Worm (Caenorhabditis elegans): ENCODE measurements around the gene madf-11.

Gene madf-11

ce11 chrIII:5603439-5603986, at the start of gene madf-11:
TSS of gene madf-11 (minus strand) at chrIII:5603489.
- TF ChIP-seq tbx-37 (GFP tag; conservative IDR thresholded peaks at IDR 0.05) (0 out of 2 replicates have a peak, but pooled peaks have one; percentile 33), scrt-1 (GFP tag; IDR thresholded peaks at IDR 0.05) (no peak), tbx-11 (GFP tag; IDR thresholded peaks at IDR 0.05) (no peak), ceh-36 (tag; optimal IDR thresholded peaks at IDR 0.05) (no peak), F13C5.2 (tag; optimal IDR thresholded peaks at IDR 0.05) (peak; percentile 6), hnd-1 (tag; optimal IDR thresholded peaks at IDR 0.05) (no peak), hmg-4 (GFP tag; optimal IDR thresholded peaks at IDR 0.05) (peak; percentile 68), ets-7 (tag; optimal IDR thresholded peaks at IDR 0.05) (peak; percentile 1), ceh-13 (GFP tag; optimal IDR thresholded peaks at IDR 0.05) (no peak), B0310.2 (tag; optimal IDR thresholded peaks at IDR 0.05) (no peak), hmbx-1 (tag; optimal IDR thresholded peaks at IDR 0.05) (no peak), tra-4 (tag; optimal IDR thresholded peaks at IDR 0.05) (no peak), flt-1 (GFP tag; IDR thresholded peaks at IDR 0.05) (no peak), sea-1 (GFP tag; conservative IDR thresholded peaks at IDR 0.05) (no peak)

- TF ChIP-seq pes-1 (GFP tag; IDR thresholded peaks at IDR 0.05) (no peak), ets-7 (tag; optimal IDR thresholded peaks at IDR 0.05) (no peak), hmbx-1 (tag; optimal IDR thresholded peaks at IDR 0.05) (no peak), sea-1 (GFP tag; conservative IDR thresholded peaks at IDR 0.05) (no peak), ceh-36 (tag; optimal IDR thresholded peaks at IDR 0.05) (no peak), ama-1 (optimal IDR thresholded peaks at IDR 0.05) (no peak), ceh-13 (GFP tag; optimal IDR thresholded peaks at IDR 0.05) (no peak)
These were observed 39.4 kb upstream of the madf-11 start for ce11 chrIII:5642692-5643091.

ce11 chrIII:5639893-5640292, 36.6 kb upstream of the madf-11 start:
- TF ChIP-seq flt-1 (GFP tag; IDR thresholded peaks at IDR 0.05) = no peak
- TF ChIP-seq sea-1 (GFP tag; conservative IDR thresholded peaks at IDR 0.05) = no peak
- TF ChIP-seq tbx-37 (GFP tag; conservative IDR thresholded peaks at IDR 0.05) = no peak
- no peak for TF ChIP-seq hmg-4 (GFP tag; optimal IDR thresholded peaks at IDR 0.05)
- TF ChIP-seq tra-4 (tag; optimal IDR thresholded peaks at IDR 0.05) = no peak

ce11 chrIII:5637297-5637876, 34.1 kb upstream of the madf-11 start:
- TF ChIP-seq tbx-11 (GFP tag; IDR thresholded peaks at IDR 0.05) (0 out of 2 replicates have a peak, but pooled peaks have one; percentile 41), hmg-4 (GFP tag; optimal IDR thresholded peaks at IDR 0.05) (peak; percentile 5), sea-1 (GFP tag; conservative IDR thresholded peaks at IDR 0.05) (0 out of 2 replicates have a peak, but pooled peaks have one; percentile 65)

- no peak for TF ChIP-seq hnd-1 (tag; optimal IDR thresholded peaks at IDR 0.05)
- TF ChIP-seq aly-1 (tag; optimal IDR thresholded peaks at IDR 0.05) = no peak
- no peak for TF ChIP-seq ets-7 (tag; optimal IDR thresholded peaks at IDR 0.05)
- no peak for TF ChIP-seq tbx-37 (GFP tag; conservative IDR thresholded peaks at IDR 0.05)
- no peak for TF ChIP-seq F13C5.2 (tag; optimal IDR thresholded peaks at IDR 0.05)
- no peak for TF ChIP-seq ceh-13 (GFP tag; optimal IDR thresholded peaks at IDR 0.05)
- no peak for TF ChIP-seq scrt-1 (GFP tag; IDR thresholded peaks at IDR 0.05)
- no peak for TF ChIP-seq flt-1 (GFP tag; IDR thresholded peaks at IDR 0.05)
- no peak for TF ChIP-seq pes-1 (GFP tag; IDR thresholded peaks at IDR 0.05)
- TF ChIP-seq tbx-11 (GFP tag; IDR thresholded peaks at IDR 0.05) = no peak
- TF ChIP-seq ama-1 (optimal IDR thresholded peaks at IDR 0.05) = no peak
- TF ChIP-seq tra-4 (tag; optimal IDR thresholded peaks at IDR 0.05) = no peak
- no peak for TF ChIP-seq ceh-36 (tag; optimal IDR thresholded peaks at IDR 0.05)
- TF ChIP-seq hmbx-1 (tag; optimal IDR thresholded peaks at IDR 0.05) = no peak
- no peak for TF ChIP-seq B0310.2 (tag; optimal IDR thresholded peaks at IDR 0.05)
- TF ChIP-seq sea-1 (GFP tag; conservative IDR thresholded peaks at IDR 0.05) = no peak
These were observed 31.9 kb upstream of the madf-11 start, which contains the start of gene ckk-1 for ce11 chrIII:5635179-5635578. TSS of gene ckk-1 (plus strand) at chrIII:5635479.

- TF ChIP-seq ceh-13 (GFP tag; optimal IDR thresholded peaks at IDR 0.05) (no peak), scrt-1 (GFP tag; IDR thresholded peaks at IDR 0.05) (no peak)
These were observed 31.2 kb upstream of the madf-11 start for ce11 chrIII:5634509-5634908.

ce11 chrIII:5632426-5632976, 29.2 kb upstream of the madf-11 start:
- no peak for TF ChIP-seq ets-7 (tag; optimal IDR thresholded peaks at IDR 0.05)
- TF ChIP-seq flt-1 (GFP tag; IDR thresholded peaks at IDR 0.05) = no peak
- TF ChIP-seq ceh-13 (GFP tag; optimal IDR thresholded peaks at IDR 0.05) = no peak
- TF ChIP-seq ceh-36 (tag; optimal IDR thresholded peaks at IDR 0.05) = no peak
- TF ChIP-seq hmg-4 (GFP tag; optimal IDR thresholded peaks at IDR 0.05) = no peak
- TF ChIP-seq tbx-37 (GFP tag; conservative IDR thresholded peaks at IDR 0.05) = no peak
- no peak for TF ChIP-seq aly-1 (tag; optimal IDR thresholded peaks at IDR 0.05)
- TF ChIP-seq hnd-1 (tag; optimal IDR thresholded peaks at IDR 0.05) = no peak
- TF ChIP-seq hmbx-1 (tag; optimal IDR thresholded peaks at IDR 0.05) = no peak
- no peak for TF ChIP-seq tbx-11 (GFP tag; IDR thresholded peaks at IDR 0.05)
- no peak for TF ChIP-seq ama-1 (optimal IDR thresholded peaks at IDR 0.05)
- TF ChIP-seq pes-1 (GFP tag; IDR thresholded peaks at IDR 0.05) = no peak

- no peak for TF ChIP-seq ceh-36 (tag; optimal IDR thresholded peaks at IDR 0.05)
- no peak for TF ChIP-seq ceh-13 (GFP tag; optimal IDR thresholded peaks at IDR 0.05)
These were observed 27.1 kb upstream of the madf-11 start for ce11 chrIII:5630350-5630749.

Measured in whole organism, early embryonic.